Worm (Caenorhabditis elegans) whole organism, L2 larva: ENCODE measurements around the gene grl-7.

Source experiments
- C34F6.9 ChIP-seq: fragments of 150-350 bp; optimal IDR thresholded peaks from 2 replicates; lab custom pipeline; 2014; ENCODE audit warnings: missing biosample characterization, missing genetic modification characterization
- F13H6.1 ChIP-seq: sonication (generic microtip); optimal IDR thresholded peaks from 2 replicates; lab custom pipeline; 2016; ENCODE audit warnings: missing genetic modification characterization, missing compliant biosample characterization
- R02D3.7 ChIP-seq: fragments of 150-350 bp; optimal IDR thresholded peaks from 2 replicates; lab custom pipeline; 2014; ENCODE audit warnings: missing biosample characterization, missing genetic modification characterization
- Y55F3AM.14 ChIP-seq: fragments of 200-800 bp; sonication (Bioruptor generic); optimal IDR thresholded peaks from 2 replicates; lab custom pipeline; 2018; ENCODE audit warnings: mild to moderate bottlenecking, missing genetic modification characterization, missing compliant biosample characterization
- ZK546.5 ChIP-seq: sonication (generic microtip); optimal IDR thresholded peaks from 2 replicates; lab custom pipeline; 2017; ENCODE audit warnings: missing biosample characterization, missing genetic modification characterization
- alr-1 ChIP-seq: fragments of 150-350 bp; optimal IDR thresholded peaks from 2 replicates; lab custom pipeline; 2014; ENCODE audit warnings: missing biosample characterization, missing genetic modification characterization
- aly-2 ChIP-seq: fragments of 150-350 bp; optimal IDR thresholded peaks from 2 replicates; lab custom pipeline; 2014; ENCODE audit warnings: missing biosample characterization, missing genetic modification characterization
- blmp-1 ChIP-seq: sonication (generic microtip); optimal IDR thresholded peaks from 2 replicates; lab custom pipeline; 2017; ENCODE audit warnings: missing genetic modification characterization, mild to moderate bottlenecking, missing compliant biosample characterization, antibody characterized with exemption, moderate library complexity; ENCODE audit not compliant: insufficient read depth
- ceh-16 ChIP-seq: fragments of 150-350 bp; optimal IDR thresholded peaks from 2 replicates; lab custom pipeline; 2014; ENCODE audit warnings: missing biosample characterization, missing genetic modification characterization
- ceh-82 ChIP-seq: fragments of 150-350 bp; optimal IDR thresholded peaks from 2 replicates; lab custom pipeline; 2014; ENCODE audit warnings: missing biosample characterization, missing genetic modification characterization
- crh-2 ChIP-seq: sonication (generic microtip); optimal IDR thresholded peaks from 2 replicates; lab custom pipeline; 2017; ENCODE audit warnings: missing biosample characterization, missing genetic modification characterization
- elt-1 ChIP-seq: fragments of 150-350 bp; optimal IDR thresholded peaks from 2 replicates; lab custom pipeline; 2014; ENCODE audit warnings: missing biosample characterization, missing genetic modification characterization
- lin-39 ChIP-seq: fragments of 150-350 bp; optimal IDR thresholded peaks from 2 replicates; lab custom pipeline; 2014; ENCODE audit warnings: missing biosample characterization, missing genetic modification reagents, missing genetic modification characterization
- mab-5 ChIP-seq: fragments of 150-350 bp; optimal IDR thresholded peaks from 2 replicates; lab custom pipeline; 2014; ENCODE audit warnings: missing biosample characterization, missing genetic modification characterization
- nhr-10 ChIP-seq: sonication (generic microtip); optimal IDR thresholded peaks from 2 replicates; lab custom pipeline; 2017; ENCODE audit warnings: missing biosample characterization, missing genetic modification characterization
- nhr-11 ChIP-seq: fragments of 150-350 bp; optimal IDR thresholded peaks from 2 replicates; lab custom pipeline; 2014; ENCODE audit warnings: missing biosample characterization, missing genetic modification characterization
- nhr-12 ChIP-seq: fragments of 150-350 bp; optimal IDR thresholded peaks from 2 replicates; lab custom pipeline; 2014; ENCODE audit warnings: missing biosample characterization, missing genetic modification characterization
- nhr-129 ChIP-seq: fragments of 150-350 bp; optimal IDR thresholded peaks from 2 replicates; lab custom pipeline; 2014; ENCODE audit warnings: missing biosample characterization, missing genetic modification characterization
- nhr-21 ChIP-seq: fragments of 150-350 bp; optimal IDR thresholded peaks from 2 replicates; lab custom pipeline; 2014; ENCODE audit warnings: missing biosample characterization, missing genetic modification characterization
- nhr-23 ChIP-seq: fragments of 150-350 bp; optimal IDR thresholded peaks from 2 replicates; lab custom pipeline; 2014; ENCODE audit warnings: missing biosample characterization, missing genetic modification reagents, missing genetic modification characterization
- nhr-237 ChIP-seq: fragments of 150-350 bp; optimal IDR thresholded peaks from 2 replicates; lab custom pipeline; 2014; ENCODE audit warnings: missing biosample characterization, missing genetic modification characterization
- nhr-25 ChIP-seq: fragments of 150-350 bp; sonication (generic microtip); optimal IDR thresholded peaks from 3 replicates; lab custom pipeline; 2014; ENCODE audit warnings: missing biosample characterization, missing genetic modification characterization
- nhr-6 ChIP-seq: fragments of 150-350 bp; optimal IDR thresholded peaks from 2 replicates; lab custom pipeline; 2014; ENCODE audit warnings: missing biosample characterization, missing genetic modification characterization
- nhr-77 ChIP-seq: fragments of 150-350 bp; optimal IDR thresholded peaks from 2 replicates; lab custom pipeline; 2014; ENCODE audit warnings: missing biosample characterization, missing genetic modification characterization
- peb-1 ChIP-seq: fragments of 150-350 bp; optimal IDR thresholded peaks from 2 replicates; lab custom pipeline; 2014; ENCODE audit warnings: missing biosample characterization, missing genetic modification characterization
- sem-4 ChIP-seq: fragments of 150-350 bp; optimal IDR thresholded peaks from 2 replicates; lab custom pipeline; 2014; ENCODE audit warnings: missing biosample characterization, missing genetic modification reagents, missing genetic modification characterization
- skn-1 ChIP-seq: sonication (generic microtip); optimal IDR thresholded peaks from 2 replicates; lab custom pipeline; 2017; ENCODE audit warnings: missing biosample characterization, missing genetic modification characterization
- sma-3 ChIP-seq: sonication (generic microtip); optimal IDR thresholded peaks from 2 replicates; lab custom pipeline; 2016; ENCODE audit warnings: missing genetic modification reagents, missing genetic modification characterization, missing compliant biosample characterization
- sma-9 ChIP-seq, 2 experiments: fragments of 150-350 bp in 1 of 2; sonication (generic microtip) in 1 of 2; optimal IDR thresholded peaks; 2 replicates each; lab custom pipeline; 2014 to 2016; ENCODE audit warnings: missing genetic modification characterization in 2 of 2, mild to moderate bottlenecking in 1 of 2, missing biosample characterization in 1 of 2, missing compliant biosample characterization in 1 of 2, missing genetic modification reagents in 1 of 2, moderate library complexity in 1 of 2
- snpc-4 ChIP-seq: fragments of 150-350 bp; optimal IDR thresholded peaks from 2 replicates; lab custom pipeline; 2014; ENCODE audit warnings: missing biosample characterization, missing genetic modification characterization
- unc-55 ChIP-seq: fragments of 150-350 bp; sonication (generic microtip); optimal IDR thresholded peaks from 3 replicates; lab custom pipeline; 2014; ENCODE audit warnings: missing biosample characterization, missing genetic modification reagents, missing genetic modification characterization
- unc-62 ChIP-seq: fragments of 150-350 bp; optimal IDR thresholded peaks from 2 replicates; lab custom pipeline; 2014; ENCODE audit warnings: missing biosample characterization, missing genetic modification reagents, missing genetic modification characterization
- zag-1 ChIP-seq: fragments of 150-350 bp; optimal IDR thresholded peaks from 2 replicates; lab custom pipeline; 2014; ENCODE audit warnings: missing biosample characterization, missing genetic modification characterization
- ztf-1 ChIP-seq: fragments of 200-800 bp; sonication (Bioruptor generic); conservative IDR thresholded peaks from 2 replicates; pipeline ENCODE4 v1.3.6; 2022; ENCODE audit warnings: missing genetic modification characterization, missing compliant biosample characterization

The grl-7 gene

ce11 chrV:11341913-11342312, 4.9 kb downstream of the grl-7 start, which contains the start of gene T02E9.5:
Gene T02E9.5, plus strand, starts transcription at chrV:11342233.
- TF ChIP-seq nhr-129 (tag; lab: Kevin White, UChicago): no peak
- no peak for TF ChIP-seq nhr-21 (tag; lab: Kevin White, UChicago)
- TF ChIP-seq nhr-237 (tag; lab: Kevin White, UChicago): no peak
- no peak for TF ChIP-seq zag-1
- TF ChIP-seq sma-3 (GFP tag; lab: Kevin White, UChicago): no peak
- TF ChIP-seq nhr-25 (tag; lab: Kevin White, UChicago): no peak
- TF ChIP-seq nhr-23: no peak
- no peak for TF ChIP-seq ZK546.5
- TF ChIP-seq ztf-1 (GFP tag; lab: Robert Waterston, UW): no peak
- TF ChIP-seq elt-1 (tag; lab: Kevin White, UChicago): no peak
- no peak for TF ChIP-seq crh-2
- no peak for TF ChIP-seq unc-62 (GFP tag; lab: Kevin White, UChicago)
- no peak for TF ChIP-seq peb-1 (tag; lab: Kevin White, UChicago)
- no peak for TF ChIP-seq nhr-77 (tag; lab: Kevin White, UChicago)
- no peak for TF ChIP-seq ceh-82
- TF ChIP-seq nhr-6 (tag; lab: Kevin White, UChicago): no peak

- peak; percentile 1 for TF ChIP-seq C34F6.9 (tag; lab: Kevin White, UChicago)
- peak; percentile 28 for TF ChIP-seq F13H6.1 (tag; lab: Kevin White, UChicago)
- peak; percentile 26 for TF ChIP-seq zag-1
- TF ChIP-seq ztf-1 (GFP tag; lab: Robert Waterston, UW): no peak
- no peak for TF ChIP-seq snpc-4 (tag; lab: Kevin White, UChicago)
- no peak for TF ChIP-seq unc-55 (GFP tag; lab: Kevin White, UChicago)
- TF ChIP-seq nhr-77 (tag; lab: Kevin White, UChicago): no peak
Observed at ce11 chrV:11341130-11341675, 5.6 kb downstream of the grl-7 start.

ce11 chrV:11336877-11337276, 9.9 kb downstream of the grl-7 start:
- TF ChIP-seq nhr-12 (tag; lab: Kevin White, UChicago): no peak
- TF ChIP-seq R02D3.7: no peak
- TF ChIP-seq ceh-16: no peak
- no peak for TF ChIP-seq sma-9 (GFP tag; optimal IDR thresholded peaks at IDR 0.05; lab: Kevin White, UChicago)
- TF ChIP-seq sma-9 (tag; optimal IDR thresholded peaks at IDR 0.05; lab: Kevin White, UChicago): no peak
- no peak for TF ChIP-seq nhr-6 (tag; lab: Kevin White, UChicago)
- TF ChIP-seq snpc-4 (tag; lab: Kevin White, UChicago): no peak
- TF ChIP-seq alr-1 (tag; lab: Kevin White, UChicago): no peak
- no peak for TF ChIP-seq nhr-10 (tag; lab: Kevin White, UChicago)
- TF ChIP-seq elt-1 (tag; lab: Kevin White, UChicago): no peak
- TF ChIP-seq skn-1: no peak
- TF ChIP-seq, all 48 proteins: peak for 0

- TF ChIP-seq lin-39 (no peak), alr-1 (tag; lab: Kevin White, UChicago) (no peak), snpc-4 (tag; lab: Kevin White, UChicago) (no peak), blmp-1 (no peak), nhr-10 (tag; lab: Kevin White, UChicago) (no peak), nhr-11 (tag; lab: Kevin White, UChicago) (no peak), C34F6.9 (tag; lab: Kevin White, UChicago) (no peak), nhr-12 (tag; lab: Kevin White, UChicago) (no peak), aly-2 (tag; lab: Kevin White, UChicago) (no peak), Y55F3AM.14 (GFP tag; lab: Kevin White, UChicago) (no peak), nhr-77 (tag; lab: Kevin White, UChicago) (no peak), mab-5 (tag; lab: Kevin White, UChicago) (no peak), ceh-82 (no peak), crh-2 (no peak), nhr-129 (tag; lab: Kevin White, UChicago) (no peak), sem-4 (no peak), ceh-16 (no peak)
Observed at ce11 chrV:11335757-11336418, 10.9 kb downstream of the grl-7 start.
